Fruit fly (Drosophila melanogaster) whole organism, embryonic: ENCODE measurements around the gene CG6290.

Experiments used
- Atf-2 ChIP-seq: fragments of 200-800 bp; sonication (Bioruptor generic); optimal IDR thresholded peaks from 2 replicates; lab custom pipeline; 2016; ENCODE audit warnings: missing biosample characterization, missing genetic modification characterization
- B-H1 ChIP-seq: fragments of 200-800 bp; sonication (Bioruptor generic); IDR thresholded peaks from 3 replicates; pipeline ENCODE4 v1.3.6; 2022; ENCODE audit warnings: missing biosample characterization, missing genetic modification characterization
- CG10274 ChIP-seq: fragments of 200-800 bp; sonication (Bioruptor generic); optimal IDR thresholded peaks from 3 replicates; lab custom pipeline; 2017; ENCODE audit warnings: missing biosample characterization, mild to moderate bottlenecking, missing genetic modification characterization
- CG10321 ChIP-seq: fragments of 200-800 bp; sonication (Bioruptor generic); IDR thresholded peaks from 2 replicates; pipeline ENCODE4 v1.3.6; 2022; ENCODE audit warnings: missing biosample characterization, missing genetic modification characterization
- CG10366 ChIP-seq: fragments of 200-800 bp; sonication (Bioruptor generic); IDR thresholded peaks from 2 replicates; pipeline ENCODE4 v1.3.6; 2022; ENCODE audit warnings: missing biosample characterization, missing genetic modification characterization
- CG10462 ChIP-seq: fragments of 200-800 bp; sonication (Bioruptor generic); optimal IDR thresholded peaks from 2 replicates; lab custom pipeline; 2016; ENCODE audit warnings: missing biosample characterization, missing genetic modification characterization
- CG10565 ChIP-seq: fragments of 200-800 bp; sonication (Bioruptor generic); optimal IDR thresholded peaks from 3 replicates; lab custom pipeline; 2016; ENCODE audit warnings: missing biosample characterization, mild to moderate bottlenecking, missing genetic modification characterization
- CG11695 ChIP-seq: fragments of 200-800 bp; sonication (Bioruptor generic); IDR thresholded peaks from 3 replicates; pipeline ENCODE4 v1.3.6; 2022; ENCODE audit warnings: missing biosample characterization, missing genetic modification characterization
- CG12155 ChIP-seq: fragments of 200-800 bp; sonication (Bioruptor generic); optimal IDR thresholded peaks from 3 replicates; lab custom pipeline; 2016; ENCODE audit warnings: missing biosample characterization, missing genetic modification characterization
- CG12659 ChIP-seq: fragments of 200-800 bp; sonication (Bioruptor generic); optimal IDR thresholded peaks from 3 replicates; lab custom pipeline; 2017; ENCODE audit warnings: mild to moderate bottlenecking, missing biosample characterization, missing genetic modification reagents, missing genetic modification characterization
- CG13894 ChIP-seq: fragments of 200-800 bp; sonication (Bioruptor generic); optimal IDR thresholded peaks from 3 replicates; lab custom pipeline; 2018; ENCODE audit warnings: missing biosample characterization, mild to moderate bottlenecking, missing genetic modification characterization, moderate library complexity
- CG15073 ChIP-seq: fragments of 200-800 bp; sonication (Bioruptor generic); optimal IDR thresholded peaks from 2 replicates; lab custom pipeline; 2016; ENCODE audit warnings: missing biosample characterization, missing genetic modification characterization
- CG15514 ChIP-seq: fragments of 200-800 bp; sonication (Bioruptor generic); optimal IDR thresholded peaks from 3 replicates; lab custom pipeline; 2017; ENCODE audit warnings: missing biosample characterization, missing genetic modification characterization, mild to moderate bottlenecking, moderate library complexity, missing genetic modification reagents
- CG17802 ChIP-seq: fragments of 200-800 bp; sonication (Bioruptor generic); optimal IDR thresholded peaks from 2 replicates; lab custom pipeline; 2018; ENCODE audit warnings: missing biosample characterization, mild to moderate bottlenecking, missing genetic modification characterization, moderate library complexity
- CG42726 ChIP-seq: fragments of 200-800 bp; sonication (Bioruptor generic); IDR thresholded peaks from 2 replicates; pipeline ENCODE4 v1.3.6; 2022; ENCODE audit warnings: missing biosample characterization, missing genetic modification characterization; ENCODE audit not compliant: partially characterized antibody
- CG4617 ChIP-seq: fragments of 200-800 bp; sonication (Bioruptor generic); optimal IDR thresholded peaks from 3 replicates; lab custom pipeline; 2016; ENCODE audit warnings: missing biosample characterization, missing genetic modification characterization, borderline replicate concordance
- CG4820 ChIP-seq: fragments of 200-800 bp; sonication (Bioruptor generic); optimal IDR thresholded peaks from 3 replicates; lab custom pipeline; 2016; ENCODE audit warnings: missing biosample characterization, missing genetic modification characterization
- CG6254 ChIP-seq: fragments of 200-800 bp; sonication (Bioruptor generic); optimal IDR thresholded peaks from 3 replicates; lab custom pipeline; 2017; ENCODE audit warnings: mild to moderate bottlenecking, missing biosample characterization, missing genetic modification reagents, missing genetic modification characterization
- CG6791 ChIP-seq: fragments of 200-800 bp; sonication (Bioruptor generic); IDR thresholded peaks from 3 replicates; pipeline ENCODE4 v1.3.6; 2022; ENCODE audit warnings: missing biosample characterization, missing genetic modification characterization; ENCODE audit not compliant: partially characterized antibody
- CG7271 ChIP-seq: fragments of 200-800 bp; sonication (Bioruptor generic); optimal IDR thresholded peaks from 2 replicates; lab custom pipeline; 2018; ENCODE audit warnings: missing biosample characterization, mild to moderate bottlenecking, missing genetic modification characterization, moderate library complexity
- CG7556 ChIP-seq: fragments of 200-800 bp; sonication (Bioruptor generic); optimal IDR thresholded peaks from 2 replicates; lab custom pipeline; 2017; ENCODE audit warnings: missing biosample characterization, mild to moderate bottlenecking, missing genetic modification characterization
- CG8089 ChIP-seq: fragments of 200-800 bp; sonication (Bioruptor generic); optimal IDR thresholded peaks from 3 replicates; lab custom pipeline; 2016; ENCODE audit warnings: missing biosample characterization, missing genetic modification characterization
- CG8359 ChIP-seq: fragments of 200-800 bp; sonication (Bioruptor generic); optimal IDR thresholded peaks from 2 replicates; lab custom pipeline; 2017; ENCODE audit warnings: missing biosample characterization, mild to moderate bottlenecking, missing genetic modification characterization, borderline replicate concordance
- CG9932 ChIP-seq: fragments of 200-800 bp; sonication (Bioruptor generic); IDR thresholded peaks from 2 replicates; pipeline ENCODE4 v1.3.6; 2022; ENCODE audit warnings: missing biosample characterization, missing genetic modification characterization
- Dad ChIP-seq: fragments of 200-800 bp; sonication (Bioruptor generic); optimal IDR thresholded peaks from 3 replicates; lab custom pipeline; 2016; ENCODE audit warnings: missing biosample characterization, missing genetic modification characterization
- Doc2 ChIP-seq: fragments of 200-800 bp; sonication (Bioruptor generic); IDR thresholded peaks from 2 replicates; pipeline ENCODE4 v1.3.6; 2022; ENCODE audit warnings: missing biosample characterization, missing genetic modification characterization
- Meics ChIP-seq: fragments of 200-800 bp; sonication (Bioruptor generic); optimal IDR thresholded peaks from 2 replicates; lab custom pipeline; 2017; ENCODE audit warnings: missing biosample characterization, mild to moderate bottlenecking, missing genetic modification characterization
- Spps ChIP-seq: fragments of 200-800 bp; sonication (Bioruptor generic); optimal IDR thresholded peaks from 2 replicates; lab custom pipeline; 2018; ENCODE audit warnings: missing biosample characterization, mild to moderate bottlenecking, missing genetic modification characterization
- TFAM ChIP-seq: fragments of 200-800 bp; sonication (Bioruptor generic); optimal IDR thresholded peaks from 2 replicates; lab custom pipeline; 2017; ENCODE audit warnings: missing biosample characterization, missing genetic modification characterization, inconsistent platforms
- Taf1 ChIP-seq: fragments of 200-800 bp; sonication (Bioruptor generic); IDR thresholded peaks from 2 replicates; pipeline ENCODE4 v1.3.6; 2022; ENCODE audit warnings: missing biosample characterization, missing genetic modification characterization
- Xbp1 ChIP-seq: fragments of 200-800 bp; sonication (Bioruptor generic); optimal IDR thresholded peaks from 3 replicates; lab custom pipeline; 2016; ENCODE audit warnings: missing biosample characterization, mild to moderate bottlenecking, missing genetic modification characterization
- bbx ChIP-seq: fragments of 200-800 bp; sonication (Bioruptor generic); IDR thresholded peaks from 2 replicates; pipeline ENCODE4 v1.3.6; 2022; ENCODE audit warnings: missing biosample characterization, missing genetic modification characterization; ENCODE audit not compliant: partially characterized antibody
- disco-r ChIP-seq: fragments of 200-800 bp; sonication (Bioruptor generic); optimal IDR thresholded peaks from 2 replicates; lab custom pipeline; 2016; ENCODE audit warnings: missing biosample characterization, missing genetic modification characterization
- ems ChIP-seq: fragments of 200-800 bp; sonication (Bioruptor generic); optimal IDR thresholded peaks from 3 replicates; lab custom pipeline; 2016; ENCODE audit warnings: missing biosample characterization, missing genetic modification characterization
- lilli ChIP-seq: fragments of 200-800 bp; sonication (Bioruptor generic); optimal IDR thresholded peaks from 3 replicates; lab custom pipeline; 2016; ENCODE audit warnings: missing biosample characterization, missing genetic modification characterization
- onecut ChIP-seq: fragments of 200-800 bp; sonication (Bioruptor generic); IDR thresholded peaks from 2 replicates; pipeline ENCODE4 v1.3.6; 2022; ENCODE audit warnings: missing biosample characterization, missing genetic modification characterization
- org-1 ChIP-seq: fragments of 200-800 bp; sonication (Bioruptor generic); optimal IDR thresholded peaks from 2 replicates; lab custom pipeline; 2017; ENCODE audit warnings: missing biosample characterization, missing genetic modification characterization
- pan ChIP-seq, 4 experiments: fragments of >200 bp in 3 of 4; fragments of 200-800 bp in 1 of 4; sonication (Bioruptor generic) in 1 of 4; optimal IDR thresholded peaks in 3 of 4; IDR thresholded peaks in 1 of 4; 2 replicates each; pipeline versions ENCODE4 v1.3.6 to Lab custom; 2017 to 2022; ENCODE audit warnings: missing biosample characterization in 2 of 4, missing genetic modification characterization in 2 of 4, mixed read lengths in 1 of 4
- pnt ChIP-seq: fragments of 200-800 bp; sonication (Bioruptor generic); optimal IDR thresholded peaks from 3 replicates; lab custom pipeline; 2016; ENCODE audit warnings: missing biosample characterization, missing genetic modification characterization
- psq ChIP-seq: fragments of 200-800 bp; sonication (Bioruptor generic); optimal IDR thresholded peaks from 2 replicates; lab custom pipeline; 2017; ENCODE audit warnings: missing biosample characterization, missing genetic modification characterization
- repo ChIP-seq: fragments of 200-800 bp; sonication (Bioruptor generic); optimal IDR thresholded peaks from 2 replicates; lab custom pipeline; 2016; ENCODE audit warnings: missing biosample characterization, missing genetic modification characterization
- rib ChIP-seq: fragments of 200-800 bp; sonication (Bioruptor generic); IDR thresholded peaks from 2 replicates; pipeline ENCODE4 v1.3.6; 2022; ENCODE audit warnings: missing biosample characterization, missing genetic modification characterization
- sc ChIP-seq, 3 experiments: fragments of >200 bp in 2 of 3; fragments of 200-800 bp in 1 of 3; sonication (Bioruptor generic) in 1 of 3; optimal IDR thresholded peaks; 2 replicates in 2 of 3; 3 replicates in 1 of 3; lab custom pipeline; 2017; ENCODE audit warnings: mild to moderate bottlenecking in 1 of 3, missing biosample characterization in 1 of 3, missing genetic modification characterization in 1 of 3, missing genetic modification reagents in 1 of 3
- sens-2 ChIP-seq: fragments of 200-800 bp; sonication (Bioruptor generic); IDR thresholded peaks from 2 replicates; pipeline ENCODE4 v1.3.6; 2022; ENCODE audit warnings: missing biosample characterization, missing genetic modification characterization
- trem ChIP-seq: fragments of 200-800 bp; optimal IDR thresholded peaks from 3 replicates; lab custom pipeline; 2019; ENCODE audit warnings: missing biosample characterization, mild to moderate bottlenecking, missing genetic modification characterization, moderate library complexity
- unc-4 ChIP-seq: fragments of 200-800 bp; sonication (Bioruptor generic); IDR thresholded peaks from 2 replicates; pipeline ENCODE4 v1.3.6; 2022; ENCODE audit warnings: missing biosample characterization, missing genetic modification characterization; ENCODE audit not compliant: partially characterized antibody
- wdn ChIP-seq: fragments of 200-800 bp; sonication (Bioruptor generic); IDR thresholded peaks from 2 replicates; pipeline ENCODE4 v1.3.6; 2022; ENCODE audit warnings: missing biosample characterization, missing genetic modification characterization
- wor ChIP-seq: fragments of 200-800 bp; sonication (Bioruptor generic); IDR thresholded peaks from 2 replicates; pipeline ENCODE4 v1.3.6; 2022; ENCODE audit warnings: missing biosample characterization, missing genetic modification characterization
- zfh2 ChIP-seq: fragments of 200-800 bp; sonication (Bioruptor generic); optimal IDR thresholded peaks from 2 replicates; lab custom pipeline; 2016; ENCODE audit warnings: missing biosample characterization, missing genetic modification characterization

CG6290 gene

dm6 chrX:18405567-18406059, 31.7 kb upstream of the CG6290 start (continued):
- TF ChIP-seq CG10565 (GFP tag; lab: Kevin White, UChicago) (no peak), Atf-2 (GFP tag; lab: Kevin White, UChicago) (peak; percentile 22), unc-4 (GFP tag; lab: Robert Waterston, UW) (no peak), disco-r (GFP tag; lab: Kevin White, UChicago) (no peak), CG7271 (tag; lab: Kevin White, UChicago) (no peak), pan (optimal IDR thresholded peaks at IDR 0.05; lab: Kevin White, UChicago) (no peak), pan (GFP tag; optimal IDR thresholded peaks at IDR 0.05 in 1 of 2, IDR thresholded peaks at IDR 0.05 in 1 of 2) (peak in 1 of 2 experiments; percentile 46), CG15514 (peak; percentile 48), Spps (tag; lab: Kevin White, UChicago) (peak; percentile 16), Doc2 (no peak), pnt (GFP tag; lab: Kevin White, UChicago) (peak; percentile 29), zfh2 (peak; percentile 49), CG17802 (tag; lab: Kevin White, UChicago) (no peak), Meics (GFP tag; lab: Kevin White, UChicago) (peak; percentile 57), CG4617 (GFP tag; lab: Kevin White, UChicago) (no peak), trem (peak; percentile 42), CG10321 (GFP tag; lab: Robert Waterston, UW) (no peak), CG8359 (GFP tag; lab: Kevin White, UChicago) (no peak), CG15073 (GFP tag; lab: Kevin White, UChicago) (no peak), Dad (GFP tag; lab: Kevin White, UChicago) (peak; percentile 11), CG6254 (GFP tag; lab: Kevin White, UChicago) (peak; percentile 49), B-H1 (no peak; the same call in 1 of the 3 replicates), CG12155 (GFP tag; lab: Kevin White, UChicago) (peak; percentile 52), CG6791 (GFP tag; lab: Robert Waterston, UW) (no peak), org-1 (GFP tag; lab: Kevin White, UChicago) (peak; percentile 39), wor (peak; percentile 57), CG4820 (GFP tag; lab: Kevin White, UChicago) (peak; percentile 55), CG42726 (GFP tag; lab: Robert Waterston, UW) (no peak), CG12659 (GFP tag; lab: Kevin White, UChicago) (peak; percentile 64), Taf1 (no peak), CG10462 (GFP tag; lab: Kevin White, UChicago) (peak; percentile 52), TFAM (GFP tag; lab: Kevin White, UChicago) (no peak), psq (GFP tag; lab: Kevin White, UChicago) (no peak), lilli (GFP tag; lab: Kevin White, UChicago) (peak; percentile 76), Xbp1 (GFP tag; lab: Kevin White, UChicago) (peak; percentile 69), rib (GFP tag; lab: Robert Waterston, UW) (no peak), bbx (GFP tag; lab: Robert Waterston, UW) (no peak), sc (optimal IDR thresholded peaks at IDR 0.05; lab: Kevin White, UChicago) (no peak), sc (GFP tag; optimal IDR thresholded peaks at IDR 0.05; lab: Kevin White, UChicago) (peak; percentile 71), CG13894 (tag; lab: Kevin White, UChicago) (no peak), CG8089 (GFP tag; lab: Kevin White, UChicago) (peak; percentile 43), sens-2 (peak; percentile 42; the same call in 1 of the 2 replicates), CG10274 (GFP tag; lab: Kevin White, UChicago) (peak; percentile 17), CG9932 (GFP tag; lab: Robert Waterston, UW) (peak; percentile 64), repo (no peak), ems (peak; percentile 56), CG11695 (GFP tag; lab: Robert Waterston, UW) (peak; percentile 51; the same call in 2 of the 3 replicates), CG10366 (GFP tag; lab: Robert Waterston, UW) (peak; percentile 41; the same call in 1 of the 2 replicates), wdn (GFP tag; lab: Robert Waterston, UW) (0 out of 2 replicates have a peak, but pooled peaks have one; percentile 25), onecut (GFP tag; lab: Robert Waterston, UW) (0 out of 2 replicates have a peak, but pooled peaks have one; percentile 4), CG7556 (GFP tag; lab: Kevin White, UChicago) (peak; percentile 65)
